Fruit fly (Drosophila melanogaster): ENCODE results near the gene Gdh.

dm6 chr3R:23943843-23944356, 999 bp upstream of the Gdh start:
- TF ChIP-seq pan (optimal IDR thresholded peaks at IDR 0.05) (no peak), tai (GFP tag; optimal IDR thresholded peaks at IDR 0.05) (no peak), lola (GFP tag; optimal IDR thresholded peaks at IDR 0.05) (no peak), HLH106 (tag; optimal IDR thresholded peaks at IDR 0.05) (no peak), Hnf4 (GFP tag; optimal IDR thresholded peaks at IDR 0.05) (no peak), Abd-B (GFP tag; optimal IDR thresholded peaks at IDR 0.05) (no peak), Sp1 (GFP tag; optimal IDR thresholded peaks at IDR 0.05) (no peak), woc (GFP tag; optimal IDR thresholded peaks at IDR 0.05) (no peak), Myc (optimal IDR thresholded peaks at IDR 0.05) (no peak), fru (GFP tag; optimal IDR thresholded peaks at IDR 0.05) (no peak)

Measured in whole organism, wandering third instar larva.